Worm (Caenorhabditis elegans) whole organism, L3 larva: ENCODE measurements around the gene ZK783.7.

ENCODE experiments used
- R02D3.7 ChIP-seq: fragments of 150-350 bp; optimal IDR thresholded peaks from 2 replicates; lab custom pipeline; 2014; ENCODE audit warnings: missing biosample characterization, missing genetic modification characterization
- aly-2 ChIP-seq: fragments of 150-350 bp; optimal IDR thresholded peaks from 2 replicates; lab custom pipeline; 2014; ENCODE audit warnings: missing biosample characterization, missing genetic modification characterization
- ceh-16 ChIP-seq: sonication (generic microtip); optimal IDR thresholded peaks from 2 replicates; lab custom pipeline; 2017; ENCODE audit warnings: missing biosample characterization, missing genetic modification characterization
- ceh-28 ChIP-seq: fragments of 150-350 bp; optimal IDR thresholded peaks from 2 replicates; lab custom pipeline; 2014; ENCODE audit warnings: missing biosample characterization, missing genetic modification reagents, missing genetic modification characterization
- ceh-82 ChIP-seq: fragments of 150-350 bp; optimal IDR thresholded peaks from 2 replicates; lab custom pipeline; 2014; ENCODE audit warnings: missing biosample characterization, missing genetic modification characterization
- ceh-9 ChIP-seq: sonication (generic microtip); optimal IDR thresholded peaks from 2 replicates; lab custom pipeline; 2018; ENCODE audit warnings: missing biosample characterization, missing genetic modification characterization
- daf-12 ChIP-seq: fragments of 150-350 bp; optimal IDR thresholded peaks from 2 replicates; lab custom pipeline; 2014; ENCODE audit warnings: missing biosample characterization, missing genetic modification reagents, missing genetic modification characterization
- egl-5 ChIP-seq: fragments of 150-350 bp; optimal IDR thresholded peaks from 2 replicates; lab custom pipeline; 2017; ENCODE audit warnings: missing biosample characterization, missing genetic modification reagents, missing genetic modification characterization, inconsistent platforms
- elt-1 ChIP-seq: fragments of 150-350 bp; optimal IDR thresholded peaks from 2 replicates; lab custom pipeline; 2014; ENCODE audit warnings: missing biosample characterization, missing genetic modification characterization
- elt-2 ChIP-seq: sonication (generic microtip); optimal IDR thresholded peaks from 2 replicates; lab custom pipeline; 2016; ENCODE audit warnings: missing genetic modification reagents, mild to moderate bottlenecking, missing genetic modification characterization, missing compliant biosample characterization
- elt-3 ChIP-seq, 3 experiments: fragments of 150-350 bp in 1 of 3; sonication (generic microtip) in 2 of 3; optimal IDR thresholded peaks; 2 replicates in 2 of 3; 4 replicates in 1 of 3; lab custom pipeline; 2014 to 2017; ENCODE audit warnings: missing biosample characterization in 3 of 3, missing genetic modification characterization in 3 of 3
- fkh-10 ChIP-seq: sonication (generic microtip); optimal IDR thresholded peaks from 2 replicates; lab custom pipeline; 2017; ENCODE audit warnings: missing biosample characterization, missing genetic modification reagents, missing genetic modification characterization
- fkh-2 ChIP-seq: fragments of 150-350 bp; optimal IDR thresholded peaks from 2 replicates; lab custom pipeline; 2014; ENCODE audit warnings: missing biosample characterization, missing genetic modification reagents, missing genetic modification characterization
- hmg-11 ChIP-seq: sonication (generic microtip); optimal IDR thresholded peaks from 2 replicates; lab custom pipeline; 2016; ENCODE audit warnings: missing genetic modification characterization, missing compliant biosample characterization
- jun-1 ChIP-seq: fragments of 150-350 bp; optimal IDR thresholded peaks from 2 replicates; lab custom pipeline; 2014; ENCODE audit warnings: missing biosample characterization, missing genetic modification reagents, missing genetic modification characterization
- lin-15B ChIP-seq: fragments of 150-350 bp; optimal IDR thresholded peaks from 2 replicates; lab custom pipeline; 2014; ENCODE audit warnings: missing biosample characterization, missing genetic modification characterization
- lin-39 ChIP-seq: fragments of 150-350 bp; optimal IDR thresholded peaks from 2 replicates; lab custom pipeline; 2018; ENCODE audit warnings: missing biosample characterization, missing genetic modification reagents, missing genetic modification characterization
- lsy-12 ChIP-seq: sonication (generic microtip); optimal IDR thresholded peaks from 2 replicates; lab custom pipeline; 2016; ENCODE audit warnings: mild to moderate bottlenecking, missing genetic modification characterization, missing compliant biosample characterization
- mdl-1 ChIP-seq: fragments of 150-350 bp; optimal IDR thresholded peaks from 2 replicates; lab custom pipeline; 2014; ENCODE audit warnings: missing biosample characterization, missing genetic modification characterization
- nfya-1 ChIP-seq: sonication (generic microtip); optimal IDR thresholded peaks from 2 replicates; lab custom pipeline; 2017; ENCODE audit warnings: missing genetic modification characterization, mild to moderate bottlenecking, missing compliant biosample characterization, antibody characterized with exemption, moderate library complexity; ENCODE audit not compliant: insufficient read depth
- nhr-23 ChIP-seq: fragments of 150-350 bp; optimal IDR thresholded peaks from 2 replicates; lab custom pipeline; 2014; ENCODE audit warnings: missing biosample characterization, missing genetic modification reagents, missing genetic modification characterization
- nhr-237 ChIP-seq: fragments of 150-350 bp; optimal IDR thresholded peaks from 2 replicates; lab custom pipeline; 2014; ENCODE audit warnings: missing biosample characterization, missing genetic modification characterization
- nhr-25 ChIP-seq: sonication (generic microtip); optimal IDR thresholded peaks from 2 replicates; lab custom pipeline; 2017; ENCODE audit warnings: missing biosample characterization, missing genetic modification characterization
- nhr-28 ChIP-seq: fragments of 150-350 bp; optimal IDR thresholded peaks from 2 replicates; lab custom pipeline; 2014; ENCODE audit warnings: missing biosample characterization, missing genetic modification characterization
- nhr-43 ChIP-seq: sonication (generic microtip); optimal IDR thresholded peaks from 2 replicates; lab custom pipeline; 2016; ENCODE audit warnings: mild to moderate bottlenecking, missing genetic modification characterization, missing compliant biosample characterization; ENCODE audit not compliant: poor library complexity, severe bottlenecking
- nhr-67 ChIP-seq: fragments of 150-350 bp; optimal IDR thresholded peaks from 2 replicates; lab custom pipeline; 2014; ENCODE audit warnings: missing biosample characterization, missing genetic modification characterization
- nhr-76 ChIP-seq: fragments of 150-350 bp; sonication (generic microtip); optimal IDR thresholded peaks from 5 replicates; lab custom pipeline; 2014; ENCODE audit warnings: missing biosample characterization, missing genetic modification characterization
- nhr-77 ChIP-seq: fragments of 150-350 bp; optimal IDR thresholded peaks from 2 replicates; lab custom pipeline; 2014; ENCODE audit warnings: missing biosample characterization, missing genetic modification characterization
- pha-4 ChIP-seq: fragments of 150-350 bp; optimal IDR thresholded peaks from 2 replicates; lab custom pipeline; 2014; ENCODE audit warnings: missing biosample characterization, missing genetic modification reagents, missing genetic modification characterization
- pqm-1 ChIP-seq: fragments of 150-350 bp; optimal IDR thresholded peaks from 2 replicates; lab custom pipeline; 2017; ENCODE audit warnings: missing biosample characterization, missing genetic modification characterization, inconsistent platforms
- sea-2 ChIP-seq: fragments of 150-350 bp; sonication (generic microtip); optimal IDR thresholded peaks from 4 replicates; lab custom pipeline; 2014; ENCODE audit warnings: missing biosample characterization, missing genetic modification reagents, missing genetic modification characterization
- skn-1 ChIP-seq: fragments of 150-350 bp; optimal IDR thresholded peaks from 2 replicates; lab custom pipeline; 2014; ENCODE audit warnings: missing biosample characterization, missing genetic modification characterization
- snpc-4 ChIP-seq: fragments of 150-350 bp; optimal IDR thresholded peaks from 2 replicates; lab custom pipeline; 2014; ENCODE audit warnings: missing biosample characterization, missing genetic modification characterization
- unc-39 ChIP-seq: sonication (generic microtip); optimal IDR thresholded peaks from 4 replicates; lab custom pipeline; 2017; ENCODE audit warnings: missing biosample characterization, missing genetic modification characterization
- unc-62 ChIP-seq: fragments of 150-350 bp; sonication (generic microtip); optimal IDR thresholded peaks from 4 replicates; lab custom pipeline; 2014; ENCODE audit warnings: missing biosample characterization, missing genetic modification reagents, missing genetic modification characterization
- ztf-11 ChIP-seq: fragments of 150-350 bp; optimal IDR thresholded peaks from 2 replicates; lab custom pipeline; 2014; ENCODE audit warnings: missing biosample characterization, missing genetic modification characterization
- ztf-4 ChIP-seq: fragments of 150-350 bp; optimal IDR thresholded peaks from 2 replicates; lab custom pipeline; 2014; ENCODE audit warnings: missing biosample characterization, missing genetic modification characterization

Gene ZK783.7

DNA sequence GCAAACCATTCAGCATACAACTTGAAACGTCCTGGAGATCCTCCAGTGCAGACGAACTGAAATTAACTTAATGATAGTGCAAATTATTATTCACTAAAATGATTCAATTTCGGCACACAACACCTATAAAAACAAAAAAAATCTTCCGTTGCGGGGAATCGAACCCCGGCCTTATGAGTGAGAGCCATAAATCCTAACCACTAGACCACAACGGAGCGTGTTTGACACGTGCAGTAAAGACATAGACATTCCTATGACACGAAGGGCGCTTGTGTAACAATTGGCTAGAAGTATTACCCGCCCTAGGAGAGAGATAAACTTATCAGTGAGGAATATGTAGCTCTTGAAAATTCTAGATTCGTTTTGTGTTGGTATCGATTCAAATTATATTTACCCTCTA, 14.5 kb upstream of the ZK783.7 start:
- TF ChIP-seq pha-4, result no peak
- TF ChIP-seq unc-62 (GFP tag; lab: Kevin White, UChicago), result no peak
- no peak for TF ChIP-seq ceh-9 (tag; lab: Kevin White, UChicago)
- no peak for TF ChIP-seq ceh-16 (tag; lab: Kevin White, UChicago)
- TF ChIP-seq unc-39 (tag; lab: Kevin White, UChicago), result no peak
- TF ChIP-seq nhr-25, result peak; percentile 13
- peak; percentile 2 for TF ChIP-seq nhr-23 (tag; lab: Kevin White, UChicago)
- TF ChIP-seq elt-3 (tag; optimal IDR thresholded peaks at IDR 0.05; lab: Kevin White, UChicago), result no peak
- no peak for TF ChIP-seq ceh-28
- TF ChIP-seq lin-15B (tag; lab: Kevin White, UChicago), result no peak
- TF ChIP-seq ceh-82, result no peak
- TF ChIP-seq nhr-28, result no peak
- peak; percentile 66 for TF ChIP-seq nhr-43 (tag; lab: Kevin White, UChicago)
- TF ChIP-seq skn-1 (tag; lab: Kevin White, UChicago), result no peak
- TF ChIP-seq pqm-1 (tag; lab: Kevin White, UChicago), result peak; percentile 27
- TF ChIP-seq elt-1 (tag; lab: Kevin White, UChicago), result no peak
- no peak for TF ChIP-seq fkh-2 (tag; lab: Kevin White, UChicago)
- TF ChIP-seq nhr-67 (tag; lab: Kevin White, UChicago), result no peak
- peak; percentile 23 for TF ChIP-seq elt-2
- TF ChIP-seq jun-1 (tag; lab: Kevin White, UChicago), result no peak
- TF ChIP-seq lin-39, result no peak
- no peak for TF ChIP-seq aly-2 (tag; lab: Kevin White, UChicago)
- no peak for TF ChIP-seq ztf-11 (tag; lab: Kevin White, UChicago)
- no peak for TF ChIP-seq egl-5
- TF ChIP-seq mdl-1 (tag; lab: Kevin White, UChicago), result peak; percentile 45
- no peak for TF ChIP-seq ztf-4 (tag; lab: Kevin White, UChicago)
- TF ChIP-seq nhr-76 (tag; lab: Kevin White, UChicago), result no peak

DNA sequence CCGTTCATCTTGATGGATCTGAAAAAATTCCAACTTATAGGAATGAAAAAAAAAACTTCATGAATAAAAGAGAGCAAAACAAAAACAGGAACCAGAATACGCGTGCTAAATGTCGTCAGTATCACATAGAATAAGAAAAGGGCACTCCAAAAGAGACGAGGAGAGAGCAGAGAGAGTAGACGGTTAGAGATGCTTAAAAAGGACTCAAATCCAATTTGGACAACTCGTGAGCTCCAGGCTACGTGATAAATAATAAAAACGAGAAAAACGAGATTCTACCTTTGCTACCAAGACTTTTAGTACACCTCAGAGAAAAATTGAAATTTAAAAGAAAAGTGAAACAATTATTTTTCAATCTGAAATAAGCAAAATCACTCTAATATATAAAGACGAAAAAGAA, 13.4 kb upstream of the ZK783.7 start, which contains the start of gene upp-1:
Gene upp-1, minus strand, starts transcription at position 18 of the 400 bp plus-strand sequence.
- TF ChIP-seq nhr-43 (tag; lab: Kevin White, UChicago) (peak; percentile 20), nhr-67 (tag; lab: Kevin White, UChicago) (no peak), nfya-1 (tag; lab: Kevin White, UChicago) (peak; percentile 36), ceh-16 (tag; lab: Kevin White, UChicago) (no peak), daf-12 (tag; lab: Kevin White, UChicago) (no peak), hmg-11 (tag; lab: Kevin White, UChicago) (no peak)

ce11 chrIII:7643902-7644641, 12.4 kb upstream of the ZK783.7 start:
- TF ChIP-seq nhr-43 (tag; lab: Kevin White, UChicago) (peak; percentile 57), ceh-28 (no peak), nhr-25 (peak; percentile 35), lsy-12 (tag; lab: Kevin White, UChicago) (no peak), nhr-23 (tag; lab: Kevin White, UChicago) (peak; percentile 28), mdl-1 (tag; lab: Kevin White, UChicago) (peak; percentile 34), elt-3 (tag; optimal IDR thresholded peaks at IDR 0.05; lab: Kevin White, UChicago) (peak in 1 of 3 experiments; percentile 92), lin-15B (tag; lab: Kevin White, UChicago) (no peak), skn-1 (tag; lab: Kevin White, UChicago) (peak; percentile 77), elt-2 (peak; percentile 99), pqm-1 (tag; lab: Kevin White, UChicago) (peak; percentile 83), unc-62 (GFP tag; lab: Kevin White, UChicago) (no peak), nhr-77 (tag; lab: Kevin White, UChicago) (no peak), nhr-237 (tag; lab: Kevin White, UChicago) (no peak), R02D3.7 (tag; lab: Kevin White, UChicago) (no peak)

DNA sequence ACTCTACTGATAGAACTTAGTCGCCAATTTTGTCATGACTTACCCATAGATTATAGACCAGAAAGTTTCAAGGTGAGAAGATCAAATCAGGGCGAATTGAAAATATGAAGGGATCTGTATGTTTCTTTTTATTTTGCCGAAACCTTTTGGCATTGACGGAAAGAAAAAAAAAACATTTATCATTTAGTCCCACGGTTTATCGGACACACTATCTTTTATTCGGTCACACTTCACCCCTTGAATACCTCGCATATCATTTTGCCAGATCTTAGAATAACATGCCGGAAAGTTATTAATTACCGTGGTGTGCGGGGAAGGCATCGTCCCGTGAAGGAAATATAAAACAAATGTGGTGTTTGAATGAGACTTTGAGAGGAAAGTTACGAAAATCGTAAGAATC, 11.4 kb upstream of the ZK783.7 start:
- TF ChIP-seq fkh-2 (tag; lab: Kevin White, UChicago) (no peak), elt-2 (no peak), ceh-28 (no peak), skn-1 (tag; lab: Kevin White, UChicago) (no peak), elt-1 (tag; lab: Kevin White, UChicago) (peak; percentile 89), nfya-1 (tag; lab: Kevin White, UChicago) (no peak), nhr-28 (no peak), snpc-4 (tag; lab: Kevin White, UChicago) (no peak), unc-62 (GFP tag; lab: Kevin White, UChicago) (no peak), nhr-25 (peak; percentile 28), fkh-10 (GFP tag; lab: Kevin White, UChicago) (no peak), ceh-82 (no peak), sea-2 (GFP tag; lab: Kevin White, UChicago) (no peak), nhr-237 (tag; lab: Kevin White, UChicago) (no peak), ceh-16 (tag; lab: Kevin White, UChicago) (no peak)
